Fruit fly (Drosophila melanogaster) whole organism: Measurements from ENCODE around the gene Ir7d.

Experiments used
- CG8478 ChIP-seq: fragments of >200 bp; optimal IDR thresholded peaks from 2 replicates; lab custom pipeline; 2018; ENCODE audit warnings: inconsistent platforms
- Dll ChIP-seq: fragments of >200 bp; optimal IDR thresholded peaks from 2 replicates; lab custom pipeline; 2017
- EcR ChIP-seq, 2 experiments: fragments of >200 bp; optimal IDR thresholded peaks; 2 replicates each; lab custom pipeline; 2017; ENCODE audit warnings: missing biosample characterization in 2 of 2, missing genetic modification characterization in 2 of 2, missing genetic modification reagents in 2 of 2
- pan ChIP-seq: fragments of >200 bp; optimal IDR thresholded peaks from 2 replicates; lab custom pipeline; 2017
- psq ChIP-seq: fragments of >200 bp; optimal IDR thresholded peaks from 2 replicates; lab custom pipeline; 2017
- usp ChIP-seq: fragments of >200 bp; optimal IDR thresholded peaks from 2 replicates; lab custom pipeline; 2017; ENCODE audit warnings: missing biosample characterization, missing genetic modification characterization, mixed read lengths

DNA sequence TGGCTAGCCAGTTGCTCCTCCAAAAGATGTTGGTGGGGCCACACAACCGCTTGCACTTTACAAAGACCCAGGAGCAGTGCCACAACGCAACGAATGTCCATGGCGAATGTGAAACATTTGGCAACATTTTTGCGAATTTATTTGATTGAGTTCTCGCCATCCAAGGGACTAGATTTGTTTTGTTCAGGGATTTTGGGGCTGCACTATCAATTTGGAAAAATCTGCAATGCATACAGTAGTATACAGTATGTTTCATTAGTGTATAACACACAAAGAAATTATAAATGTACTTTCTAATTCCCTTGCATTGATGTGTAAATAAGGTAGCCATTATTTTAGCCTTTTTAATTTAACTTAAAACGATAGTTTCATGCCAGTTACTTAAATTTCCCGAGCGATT, at the start of gene Ir7d:
- TF ChIP-seq psq (lab: Kevin White, UChicago) (no peak), usp (GFP tag; lab: Kevin White, UChicago) (no peak), pan (lab: Kevin White, UChicago) (no peak), CG8478 (lab: Kevin White, UChicago) (no peak), EcR (GFP tag; optimal IDR thresholded peaks at IDR 0.05; lab: Kevin White, UChicago) (no peak), Dll (no peak)
